Fruit fly (Drosophila melanogaster): ENCODE measurements around the gene CG9265.
A peak's percentile ranks its signal among the peaks of the same experiment; 100 is the strongest.

CG9265 gene

dm6 chr2L:21062611-21063010, 8.7 kb downstream of the CG9265 start (continued):
- TF ChIP-seq CG15269 (tag; optimal IDR thresholded peaks at IDR 0.05) (no peak), Vsx1 (GFP tag; optimal IDR thresholded peaks at IDR 0.05) (peak; percentile 26), CG17359 (tag; optimal IDR thresholded peaks at IDR 0.05) (peak; percentile 12), Dbx (GFP tag; IDR thresholded peaks at IDR 0.05) (peak; percentile 30; the same call in 1 of the 3 replicates), Gsc (GFP tag; IDR thresholded peaks at IDR 0.05) (no peak), Adf1 (GFP tag; IDR thresholded peaks at IDR 0.05) (no peak), pzg (GFP tag; optimal IDR thresholded peaks at IDR 0.05) (no peak), lab (GFP tag; optimal IDR thresholded peaks at IDR 0.05) (peak; percentile 45)

DNA sequence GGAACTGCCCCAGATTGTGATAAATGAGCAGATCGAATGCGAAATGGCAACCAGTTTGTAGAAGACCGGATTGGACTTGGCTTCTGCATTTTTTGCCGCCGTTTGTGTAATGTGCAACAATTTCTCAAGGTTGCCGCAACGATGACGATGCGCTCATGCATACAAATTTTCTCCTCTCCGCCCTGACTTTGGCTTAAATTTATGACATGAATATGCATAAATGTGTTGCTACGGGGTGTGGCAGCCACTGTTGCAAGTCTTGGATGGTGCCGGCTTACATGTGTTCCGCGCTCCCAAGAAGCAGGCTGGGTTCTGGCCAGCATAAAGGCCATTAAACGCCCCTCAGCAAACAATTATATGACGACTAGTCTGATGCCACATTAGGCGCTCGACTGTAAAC, 9.7 kb downstream of the CG9265 start:
- TF ChIP-seq CG2678 (tag; optimal IDR thresholded peaks at IDR 0.05) = no peak
- no peak for TF ChIP-seq CG7745 (tag; optimal IDR thresholded peaks at IDR 0.05)
- TF ChIP-seq eve (GFP tag; optimal IDR thresholded peaks at IDR 0.05) = no peak
- no peak for TF ChIP-seq Asciz (GFP tag; optimal IDR thresholded peaks at IDR 0.05)
- no peak for TF ChIP-seq Myb (GFP tag; optimal IDR thresholded peaks at IDR 0.05)
- TF ChIP-seq Scr (GFP tag; IDR thresholded peaks at IDR 0.05; ENCODE audit: partially characterized antibody) = no peak
- TF ChIP-seq CHES-1-like (GFP tag; optimal IDR thresholded peaks at IDR 0.05) = no peak
- TF ChIP-seq Hand (GFP tag; optimal IDR thresholded peaks at IDR 0.05) = no peak
- no peak for TF ChIP-seq nom (GFP tag; optimal IDR thresholded peaks at IDR 0.05)
- TF ChIP-seq fru (optimal IDR thresholded peaks at IDR 0.05) = no peak
- no peak for TF ChIP-seq pb (GFP tag; optimal IDR thresholded peaks at IDR 0.05)
- no peak for TF ChIP-seq tup (GFP tag; optimal IDR thresholded peaks at IDR 0.05)
- TF ChIP-seq CG11456 (GFP tag; IDR thresholded peaks at IDR 0.05) = no peak
- no peak for TF ChIP-seq CG17359 (tag; optimal IDR thresholded peaks at IDR 0.05)
- TF ChIP-seq CG1602 (GFP tag; optimal IDR thresholded peaks at IDR 0.05) = no peak
- TF ChIP-seq hb (GFP tag; IDR thresholded peaks at IDR 0.05; ENCODE audit: partially characterized antibody) = no peak

DNA sequence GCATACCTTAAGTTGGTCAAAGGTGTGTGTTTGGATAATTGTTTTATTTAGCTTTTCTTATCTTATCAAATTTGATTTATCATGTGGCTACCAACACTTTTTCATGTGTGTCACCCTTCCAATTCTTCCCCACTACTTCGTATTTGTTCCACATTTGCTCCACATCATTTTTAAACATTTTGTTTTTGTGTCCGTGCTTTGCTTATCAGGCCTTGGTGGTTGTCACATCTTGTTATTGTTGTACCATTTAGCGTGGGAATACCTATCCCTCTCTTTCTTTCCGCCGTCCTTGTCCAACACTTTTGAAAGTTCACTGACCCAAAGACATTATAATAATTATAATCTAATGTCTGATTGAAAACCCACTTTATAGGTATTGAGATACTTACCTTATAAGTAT, 17.7 kb downstream of the CG9265 start:
- TF ChIP-seq grn (GFP tag; optimal IDR thresholded peaks at IDR 0.05) (peak; percentile 33), trem (tag; optimal IDR thresholded peaks at IDR 0.05) (no peak), Aef1 (GFP tag; IDR thresholded peaks at IDR 0.05) (peak; percentile 34; the same call in 1 of the 3 replicates), mirr (GFP tag; optimal IDR thresholded peaks at IDR 0.05) (peak; percentile 69), exex (tag; optimal IDR thresholded peaks at IDR 0.05) (peak; percentile 80), CG34376 (GFP tag; optimal IDR thresholded peaks at IDR 0.05) (peak; percentile 34), CG4617 (GFP tag; optimal IDR thresholded peaks at IDR 0.05; ENCODE audit: borderline replicate concordance) (no peak), pfk (GFP tag; optimal IDR thresholded peaks at IDR 0.05) (no peak), sens (GFP tag) (peak; percentile 75), lab (GFP tag; optimal IDR thresholded peaks at IDR 0.05) (peak; percentile 38), Dek (tag; optimal IDR thresholded peaks at IDR 0.05) (no peak), caup (GFP tag; optimal IDR thresholded peaks at IDR 0.05; ENCODE audit: severe bottlenecking) (peak; percentile 1), eve (GFP tag; optimal IDR thresholded peaks at IDR 0.05) (peak in 1 of 2 experiments; percentile 29), sug (tag; optimal IDR thresholded peaks at IDR 0.05) (peak; percentile 71), Blimp-1 (GFP tag; optimal IDR thresholded peaks at IDR 0.05) (no peak), CG1024 (GFP tag; IDR thresholded peaks at IDR 0.05) (no peak), CG10543 (GFP tag; optimal IDR thresholded peaks at IDR 0.05) (peak; percentile 30), crol (GFP tag; IDR thresholded peaks at IDR 0.05) (peak; percentile 43; the same call in 1 of the 2 replicates), GATAe (GFP tag; conservative IDR thresholded peaks at IDR 0.05) (peak; percentile 48)

All from whole organism, embryonic.